Worm (Caenorhabditis elegans) whole organism, young adult: ENCODE data around the gene zig-2.

Experiments
- B0019.2 ChIP-seq: fragments of 200-800 bp; sonication (Bioruptor generic); conservative IDR thresholded peaks from 2 replicates; pipeline ENCODE4 v1.3.6; 2022; ENCODE audit warnings: missing genetic modification reagents, missing genetic modification characterization, missing compliant biosample characterization
- C17E4.6 ChIP-seq: fragments of 200-800 bp; sonication (Bioruptor generic); IDR thresholded peaks from 2 replicates; pipeline ENCODE4 v1.3.6; 2022; ENCODE audit warnings: missing genetic modification reagents, missing genetic modification characterization, missing compliant biosample characterization
- D2030.7 ChIP-seq: fragments of 200-800 bp; sonication (Bioruptor generic); IDR thresholded peaks from 2 replicates; pipeline ENCODE4 v1.3.6; 2022; ENCODE audit warnings: missing genetic modification reagents, missing genetic modification characterization, missing compliant biosample characterization
- F10E7.11 ChIP-seq: sonication (generic microtip); optimal IDR thresholded peaks from 2 replicates; lab custom pipeline; 2017; ENCODE audit warnings: mild to moderate bottlenecking, missing genetic modification characterization, moderate library complexity, missing compliant biosample characterization
- F22D6.2 ChIP-seq: sonication (generic microtip); optimal IDR thresholded peaks from 2 replicates; lab custom pipeline; 2016; ENCODE audit warnings: mild to moderate bottlenecking, missing genetic modification characterization, missing compliant biosample characterization
- F39B2.1 ChIP-seq: fragments of 200-800 bp; sonication (Bioruptor generic); IDR thresholded peaks from 2 replicates; pipeline ENCODE4 v1.3.6; 2022; ENCODE audit warnings: missing genetic modification reagents, missing genetic modification characterization, missing compliant biosample characterization
- F57A8.1 ChIP-seq: fragments of 200-800 bp; sonication (Bioruptor generic); optimal IDR thresholded peaks from 2 replicates; lab custom pipeline; 2018; ENCODE audit warnings: mild to moderate bottlenecking, missing genetic modification characterization, moderate library complexity, missing compliant biosample characterization
- K12H6.12 ChIP-seq: fragments of 200-800 bp; sonication (Bioruptor generic); optimal IDR thresholded peaks from 2 replicates; lab custom pipeline; 2018; ENCODE audit warnings: mild to moderate bottlenecking, missing genetic modification characterization, missing compliant biosample characterization
- T07F8.4 ChIP-seq: sonication (generic microtip); optimal IDR thresholded peaks from 2 replicates; lab custom pipeline; 2016; ENCODE audit warnings: mild to moderate bottlenecking, missing genetic modification characterization, moderate library complexity, missing compliant biosample characterization
- Y95B8A.8 ChIP-seq: fragments of 200-800 bp; sonication (Bioruptor generic); IDR thresholded peaks from 2 replicates; pipeline ENCODE4 v1.3.6; 2022; ENCODE audit warnings: missing genetic modification reagents, missing genetic modification characterization, missing compliant biosample characterization
- atf-7 ChIP-seq: sonication (generic microtip); optimal IDR thresholded peaks from 2 replicates; lab custom pipeline; 2017; ENCODE audit warnings: mild to moderate bottlenecking, missing genetic modification characterization, missing compliant biosample characterization
- cebp-1 ChIP-seq, 2 experiments: fragments of 200-800 bp in 1 of 2; sonication (Bioruptor generic) in 1 of 2; sonication (generic microtip) in 1 of 2; IDR thresholded peaks in 1 of 2; optimal IDR thresholded peaks in 1 of 2; 2 replicates each; pipeline versions ENCODE4 v1.3.6 to Lab custom; 2017 to 2022; ENCODE audit warnings: missing compliant biosample characterization in 2 of 2, missing genetic modification characterization in 2 of 2, mild to moderate bottlenecking in 1 of 2, missing genetic modification reagents in 1 of 2, moderate library complexity in 1 of 2
- ceh-100 ChIP-seq: fragments of 200-800 bp; sonication (Bioruptor generic); IDR thresholded peaks from 2 replicates; pipeline ENCODE4 v1.3.6; 2022; ENCODE audit warnings: missing genetic modification reagents, missing genetic modification characterization, missing compliant biosample characterization
- chd-7 ChIP-seq: sonication (generic microtip); optimal IDR thresholded peaks from 2 replicates; lab custom pipeline; 2016; ENCODE audit warnings: mild to moderate bottlenecking, missing genetic modification characterization, moderate library complexity, missing compliant biosample characterization
- egrh-3 ChIP-seq: fragments of 200-800 bp; sonication (Bioruptor generic); IDR thresholded peaks from 2 replicates; pipeline ENCODE4 v1.3.6; 2022; ENCODE audit warnings: missing genetic modification reagents, missing genetic modification characterization, missing compliant biosample characterization
- gei-17 ChIP-seq: fragments of 200-800 bp; sonication (Bioruptor generic); optimal IDR thresholded peaks from 2 replicates; lab custom pipeline; 2018; ENCODE audit warnings: mild to moderate bottlenecking, missing genetic modification characterization, missing compliant biosample characterization
- hmg-20 ChIP-seq: fragments of 200-800 bp; sonication (Bioruptor generic); IDR thresholded peaks from 2 replicates; pipeline ENCODE4 v1.3.6; 2022; ENCODE audit warnings: missing genetic modification reagents, missing genetic modification characterization, missing compliant biosample characterization
- hrde-1 ChIP-seq: sonication (generic microtip); optimal IDR thresholded peaks from 2 replicates; lab custom pipeline; 2016; ENCODE audit warnings: missing genetic modification characterization, mild to moderate bottlenecking, missing compliant biosample characterization, moderate library complexity, missing genotype, missing genetic modification reagents, borderline replicate concordance
- hsf-1 ChIP-seq: fragments of 200-800 bp; sonication (Bioruptor generic); IDR thresholded peaks from 2 replicates; pipeline ENCODE4 v1.3.6; 2022; ENCODE audit warnings: missing genetic modification reagents, missing genetic modification characterization, missing compliant biosample characterization
- lag-1 ChIP-seq: fragments of 200-800 bp; sonication (Bioruptor generic); IDR thresholded peaks from 2 replicates; pipeline ENCODE4 v1.3.6; 2022; ENCODE audit warnings: missing genetic modification reagents, missing genetic modification characterization, missing compliant biosample characterization
- lin-26 ChIP-seq: fragments of 200-800 bp; sonication (Bioruptor generic); IDR thresholded peaks from 2 replicates; pipeline ENCODE4 v1.3.6; 2022; ENCODE audit warnings: missing genetic modification reagents, missing genetic modification characterization, missing compliant biosample characterization
- lin-40 ChIP-seq: sonication (generic microtip); optimal IDR thresholded peaks from 2 replicates; lab custom pipeline; 2016; ENCODE audit warnings: missing genetic modification characterization, mild to moderate bottlenecking, missing compliant biosample characterization, missing genotype, missing genetic modification reagents
- lir-1 ChIP-seq: fragments of 200-800 bp; sonication (Bioruptor generic); conservative IDR thresholded peaks from 2 replicates; pipeline ENCODE4 v1.3.6; 2022; ENCODE audit warnings: missing genetic modification reagents, missing genetic modification characterization, missing compliant biosample characterization
- madf-10 ChIP-seq: sonication (generic microtip); optimal IDR thresholded peaks from 2 replicates; lab custom pipeline; 2016; ENCODE audit warnings: mild to moderate bottlenecking, missing genetic modification characterization, missing compliant biosample characterization
- madf-8 ChIP-seq: fragments of 200-800 bp; sonication (Bioruptor generic); conservative IDR thresholded peaks from 2 replicates; pipeline ENCODE4 v1.3.6; 2022; ENCODE audit warnings: missing genetic modification reagents, missing genetic modification characterization, missing compliant biosample characterization
- nfya-1 ChIP-seq: sonication (generic microtip); optimal IDR thresholded peaks from 2 replicates; lab custom pipeline; 2017; ENCODE audit warnings: antibody characterized with exemption, missing compliant biosample characterization, missing genetic modification characterization, borderline replicate concordance; ENCODE audit not compliant: insufficient read depth
- nfya-2 ChIP-seq: fragments of 200-800 bp; sonication (Bioruptor generic); IDR thresholded peaks from 2 replicates; pipeline ENCODE4 v1.3.6; 2022; ENCODE audit warnings: missing genetic modification reagents, missing genetic modification characterization, missing compliant biosample characterization
- pbrm-1 ChIP-seq: fragments of 200-800 bp; sonication (Bioruptor generic); IDR thresholded peaks from 2 replicates; pipeline ENCODE4 v1.3.6; 2022; ENCODE audit warnings: missing genetic modification reagents, missing genetic modification characterization, missing compliant biosample characterization
- rec-8 ChIP-seq, 2 experiments: sonication (generic microtip); optimal IDR thresholded peaks; 2 replicates each; lab custom pipeline; 2016; ENCODE audit warnings: mild to moderate bottlenecking in 2 of 2, missing genetic modification characterization in 2 of 2, missing genetic modification reagents in 2 of 2, missing genotype in 2 of 2, missing biosample characterization in 1 of 2, missing compliant biosample characterization in 1 of 2, moderate library complexity in 1 of 2
- repo-1 ChIP-seq: sonication (generic microtip); optimal IDR thresholded peaks from 2 replicates; lab custom pipeline; 2017; ENCODE audit warnings: mild to moderate bottlenecking, missing genetic modification characterization, missing compliant biosample characterization
- sdz-38 ChIP-seq: sonication (generic microtip); optimal IDR thresholded peaks from 2 replicates; lab custom pipeline; 2016; ENCODE audit warnings: missing genotype, missing genetic modification characterization, missing compliant biosample characterization
- snpc-1.3 ChIP-seq: sonication (generic microtip); optimal IDR thresholded peaks from 2 replicates; lab custom pipeline; 2017; ENCODE audit warnings: missing genetic modification characterization, mild to moderate bottlenecking, missing compliant biosample characterization, antibody characterized with exemption, moderate library complexity, missing genotype, missing genetic modification reagents; ENCODE audit not compliant: insufficient read depth
- snpc-3.4 ChIP-seq: sonication (generic microtip); optimal IDR thresholded peaks from 2 replicates; lab custom pipeline; 2017; ENCODE audit warnings: missing genetic modification characterization, mild to moderate bottlenecking, missing compliant biosample characterization, antibody characterized with exemption, moderate library complexity, missing genotype, missing genetic modification reagents
- somi-1 ChIP-seq: fragments of 200-800 bp; sonication (Bioruptor generic); optimal IDR thresholded peaks from 2 replicates; lab custom pipeline; 2018; ENCODE audit warnings: mild to moderate bottlenecking, missing genetic modification characterization, missing compliant biosample characterization
- unc-62 ChIP-seq: fragments of 150-350 bp; optimal IDR thresholded peaks from 2 replicates; lab custom pipeline; 2014; ENCODE audit warnings: missing biosample characterization, missing genetic modification reagents, missing genetic modification characterization
- xnd-1 ChIP-seq: sonication (generic microtip); optimal IDR thresholded peaks from 2 replicates; lab custom pipeline; 2016; ENCODE audit warnings: missing genotype, missing genetic modification reagents, missing genetic modification characterization, missing compliant biosample characterization
- zfh-2 ChIP-seq: fragments of 200-800 bp; sonication (Bioruptor generic); conservative IDR thresholded peaks from 2 replicates; pipeline ENCODE4 v1.3.6; 2022; ENCODE audit warnings: missing genetic modification reagents, missing genetic modification characterization, missing compliant biosample characterization
- ztf-18 ChIP-seq: sonication (generic microtip); optimal IDR thresholded peaks from 2 replicates; lab custom pipeline; 2016; ENCODE audit warnings: missing genotype, mild to moderate bottlenecking, missing genetic modification characterization, missing compliant biosample characterization
- ztf-25 ChIP-seq: fragments of 200-800 bp; sonication (Bioruptor generic); IDR thresholded peaks from 2 replicates; pipeline ENCODE4 v1.3.6; 2022; ENCODE audit warnings: missing genetic modification reagents, missing genetic modification characterization, missing compliant biosample characterization

zig-2 gene

DNA sequence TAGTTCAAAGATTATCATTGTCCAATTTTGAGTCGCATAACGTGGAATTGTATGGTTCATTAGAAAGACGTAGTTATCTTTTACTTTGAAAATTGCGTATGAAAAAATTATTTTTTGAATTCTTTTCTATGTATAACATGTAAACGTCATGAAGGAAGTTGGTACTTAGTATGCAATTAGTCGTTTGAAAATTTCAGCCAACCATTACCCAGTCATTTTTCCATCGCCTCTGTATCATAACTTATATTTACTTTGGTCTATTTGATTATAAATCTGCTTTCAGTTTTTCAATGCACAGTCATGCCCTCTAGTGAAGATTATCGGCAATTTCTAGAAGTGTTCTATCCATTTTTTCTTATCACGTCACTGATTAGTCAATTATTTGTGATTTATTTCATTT lies 14.8 kb downstream of the zig-2 start, which contains the start of gene srd-41:
srd-41 (plus strand) TSS at position 301 of the 400 bp plus-strand sequence.
- no peak for TF ChIP-seq D2030.7 (GFP tag; lab: Robert Waterston, UW)

DNA sequence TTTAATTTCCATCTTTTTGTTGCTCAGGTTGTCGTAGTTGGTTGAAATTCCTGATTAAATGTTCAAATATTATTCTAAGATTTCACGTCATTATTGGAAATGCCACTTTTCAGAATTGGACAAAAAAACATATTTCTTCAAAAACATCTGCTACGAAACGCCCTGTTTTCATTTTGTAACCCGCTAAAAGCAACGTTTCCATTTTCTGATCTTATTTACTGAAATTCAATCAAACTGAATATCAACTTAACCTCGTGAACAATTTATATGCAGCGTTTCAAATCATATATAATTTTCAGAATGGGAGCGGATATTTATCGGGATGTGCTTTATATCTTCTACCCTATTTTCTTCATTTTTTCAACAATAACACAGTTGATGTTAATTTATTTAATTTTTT lies 17.8 kb downstream of the zig-2 start, which contains the start of gene srd-40:
srd-40 (plus strand) TSS at position 301 of the 400 bp plus-strand sequence.
- TF ChIP-seq repo-1 (tag; lab: Kevin White, UChicago) = no peak
- no peak for TF ChIP-seq snpc-1.3
- TF ChIP-seq Y95B8A.8 (GFP tag; lab: Robert Waterston, UW) = no peak
- TF ChIP-seq cebp-1 (GFP tag; IDR thresholded peaks at IDR 0.05; lab: Robert Waterston, UW) = no peak
- no peak for TF ChIP-seq cebp-1 (tag; optimal IDR thresholded peaks at IDR 0.05; lab: Kevin White, UChicago)
- TF ChIP-seq madf-8 (GFP tag; lab: Robert Waterston, UW) = no peak
- TF ChIP-seq ztf-25 = no peak
- TF ChIP-seq ztf-18 = no peak
- no peak for TF ChIP-seq nfya-2 (GFP tag; lab: Robert Waterston, UW)
- TF ChIP-seq egrh-3 (GFP tag; lab: Robert Waterston, UW) = no peak
- no peak for TF ChIP-seq F57A8.1 (GFP tag; lab: Kevin White, UChicago)
- no peak for TF ChIP-seq hsf-1 (GFP tag; lab: Robert Waterston, UW)
- TF ChIP-seq lin-40 (tag; lab: Kevin White, UChicago) = no peak
- no peak for TF ChIP-seq lir-1
- TF ChIP-seq F39B2.1 = no peak
- no peak for TF ChIP-seq B0019.2 (GFP tag; lab: Robert Waterston, UW)
- no peak for TF ChIP-seq sdz-38 (tag; lab: Kevin White, UChicago)
- TF ChIP-seq pbrm-1 = no peak
- TF ChIP-seq hmg-20 = no peak
- no peak for TF ChIP-seq rec-8 (tag; optimal IDR thresholded peaks at IDR 0.05; lab: Kevin White, UChicago)

- TF ChIP-seq ceh-100 (no peak), lag-1 (GFP tag; lab: Robert Waterston, UW) (no peak)
Observed at ce11 chrX:12321357-12321756, 19.9 kb downstream of the zig-2 start, which contains the start of gene F17A2.13. Gene F17A2.13 (plus strand): TSS chrX:12321657.

DNA sequence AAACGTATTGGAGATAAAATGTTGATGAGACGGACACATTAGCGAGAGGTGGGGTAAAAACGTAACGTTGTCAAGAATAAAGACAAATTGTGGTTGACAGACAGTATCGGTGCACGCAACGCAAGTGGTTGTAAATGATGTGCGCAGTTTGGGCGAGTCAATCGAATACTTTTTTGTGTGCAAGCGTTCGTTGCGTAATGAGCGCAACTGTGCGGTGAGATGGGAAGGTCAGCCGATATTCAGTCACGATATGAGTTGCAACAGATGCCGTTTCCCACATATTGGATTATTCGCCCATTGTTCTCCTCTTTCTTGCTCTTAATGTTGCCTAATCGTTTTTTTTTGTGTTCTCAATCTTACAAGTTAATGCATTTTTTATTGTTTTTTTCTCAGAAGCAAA lies 20.5 kb downstream of the zig-2 start, which contains the start of gene ceh-40:
ceh-40 (minus strand) TSS at position 41 of the 400 bp plus-strand sequence.
- TF ChIP-seq chd-7 (tag; lab: Kevin White, UChicago) (no peak), Y95B8A.8 (GFP tag; lab: Robert Waterston, UW) (no peak), unc-62 (GFP tag; lab: Kevin White, UChicago) (peak; percentile 5)

DNA sequence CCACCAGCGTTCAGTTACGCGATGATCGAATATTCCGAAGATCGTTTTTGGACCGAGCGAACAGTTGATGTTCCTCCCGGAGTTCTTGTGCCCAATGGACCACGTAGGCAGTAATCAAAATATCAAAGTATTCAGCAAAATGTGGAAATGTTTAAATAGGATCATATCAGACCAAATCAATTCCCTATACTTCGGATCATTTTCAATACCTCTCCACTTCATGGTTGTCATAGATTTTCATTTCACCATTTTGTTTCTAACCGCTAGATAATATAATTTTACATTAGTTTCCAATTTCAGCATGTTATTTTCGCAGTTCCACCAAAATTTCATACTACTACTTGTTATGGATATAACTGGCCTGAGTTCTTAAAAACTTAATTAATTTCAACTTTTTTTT lies 23.7 kb downstream of the zig-2 start:
- TF ChIP-seq somi-1 (GFP tag; lab: Kevin White, UChicago) (no peak), xnd-1 (tag; lab: Kevin White, UChicago) (no peak), nfya-1 (tag; lab: Kevin White, UChicago) (no peak), K12H6.12 (tag; lab: Kevin White, UChicago) (no peak), lin-26 (GFP tag; lab: Robert Waterston, UW) (no peak), F10E7.11 (tag; lab: Kevin White, UChicago) (no peak), madf-10 (tag; lab: Kevin White, UChicago) (no peak), pbrm-1 (no peak), C17E4.6 (no peak), repo-1 (tag; lab: Kevin White, UChicago) (no peak), zfh-2 (GFP tag; lab: Robert Waterston, UW) (no peak), gei-17 (no peak), hrde-1 (tag; lab: Kevin White, UChicago) (no peak), atf-7 (tag; lab: Kevin White, UChicago) (no peak), snpc-3.4 (tag; lab: Kevin White, UChicago) (no peak), cebp-1 (GFP tag; IDR thresholded peaks at IDR 0.05; lab: Robert Waterston, UW) (no peak), cebp-1 (tag; optimal IDR thresholded peaks at IDR 0.05; lab: Kevin White, UChicago) (no peak), F22D6.2 (tag; lab: Kevin White, UChicago) (no peak), T07F8.4 (tag; lab: Kevin White, UChicago) (no peak)
